Worm (Caenorhabditis elegans) whole organism, mixed stage, embryonic: ENCODE results near the gene Y66D12A.1.
A peak's percentile ranks its signal among the peaks of the same experiment; 100 is the strongest.

Experiments used
- bed-3 ChIP-seq: fragments of 200-800 bp; sonication (Bioruptor generic); optimal IDR thresholded peaks from 3 replicates; lab custom pipeline; 2018; ENCODE audit warnings: mild to moderate bottlenecking, missing genetic modification characterization, moderate library complexity, missing compliant biosample characterization
- blmp-1 ChIP-seq: fragments of 150-350 bp; optimal IDR thresholded peaks from 2 replicates; lab custom pipeline; 2014; ENCODE audit warnings: missing biosample characterization, missing genetic modification characterization
- ceh-39 ChIP-seq: fragments of 150-350 bp; optimal IDR thresholded peaks from 2 replicates; lab custom pipeline; 2014; ENCODE audit warnings: missing biosample characterization, missing genetic modification characterization
- ceh-43 ChIP-seq: fragments of 200-800 bp; sonication (Bioruptor generic); optimal IDR thresholded peaks from 2 replicates; lab custom pipeline; 2018; ENCODE audit warnings: mild to moderate bottlenecking, missing genetic modification characterization, moderate library complexity, missing compliant biosample characterization
- ceh-83 ChIP-seq: fragments of 200-800 bp; sonication (Bioruptor generic); optimal IDR thresholded peaks from 2 replicates; lab custom pipeline; 2018; ENCODE audit warnings: mild to moderate bottlenecking, missing genetic modification characterization, missing compliant biosample characterization
- ces-1 ChIP-seq: fragments of 150-350 bp; optimal IDR thresholded peaks from 2 replicates; lab custom pipeline; 2014; ENCODE audit warnings: missing biosample characterization, missing genetic modification reagents, missing genetic modification characterization
- cnd-1 ChIP-seq: fragments of 200-800 bp; sonication (Bioruptor generic); optimal IDR thresholded peaks from 2 replicates; lab custom pipeline; 2018; ENCODE audit warnings: mild to moderate bottlenecking, missing genetic modification characterization, missing compliant biosample characterization
- elt-1 ChIP-seq: sonication (generic microtip); optimal IDR thresholded peaks from 2 replicates; lab custom pipeline; 2017; ENCODE audit warnings: missing genetic modification characterization, mild to moderate bottlenecking, missing compliant biosample characterization, antibody characterized with exemption, moderate library complexity, borderline replicate concordance; ENCODE audit not compliant: insufficient read depth
- elt-3 ChIP-seq: fragments of 150-350 bp; optimal IDR thresholded peaks from 2 replicates; lab custom pipeline; 2014; ENCODE audit warnings: missing biosample characterization, missing genetic modification characterization
- flh-1 ChIP-seq: fragments of 200-800 bp; sonication (Bioruptor generic); optimal IDR thresholded peaks from 2 replicates; lab custom pipeline; 2018; ENCODE audit warnings: mild to moderate bottlenecking, missing genetic modification characterization, moderate library complexity, missing compliant biosample characterization
- ham-2 ChIP-seq: fragments of 200-800 bp; sonication (Bioruptor generic); optimal IDR thresholded peaks from 2 replicates; lab custom pipeline; 2018; ENCODE audit warnings: mild to moderate bottlenecking, missing genetic modification characterization, missing compliant biosample characterization
- lin-13 ChIP-seq: fragments of 150-350 bp; optimal IDR thresholded peaks from 2 replicates; lab custom pipeline; 2014; ENCODE audit warnings: missing biosample characterization, missing genetic modification characterization
- lin-32 ChIP-seq: fragments of 200-800 bp; sonication (Bioruptor generic); optimal IDR thresholded peaks from 2 replicates; lab custom pipeline; 2018; ENCODE audit warnings: mild to moderate bottlenecking, missing genetic modification characterization, missing compliant biosample characterization
- lsy-2 ChIP-seq: fragments of 150-350 bp; optimal IDR thresholded peaks from 2 replicates; lab custom pipeline; 2014; ENCODE audit warnings: missing biosample characterization, missing genetic modification characterization
- mab-5 ChIP-seq: fragments of 150-350 bp; optimal IDR thresholded peaks from 2 replicates; lab custom pipeline; 2014; ENCODE audit warnings: missing biosample characterization, missing genetic modification characterization
- mep-1 ChIP-seq: fragments of 150-350 bp; optimal IDR thresholded peaks from 2 replicates; lab custom pipeline; 2017; ENCODE audit warnings: missing biosample characterization, missing genetic modification reagents, missing genetic modification characterization, inconsistent platforms
- mls-2 ChIP-seq: sonication (generic microtip); optimal IDR thresholded peaks from 2 replicates; lab custom pipeline; 2016; ENCODE audit warnings: mild to moderate bottlenecking, missing genetic modification characterization, moderate library complexity, missing compliant biosample characterization
- nhr-12 ChIP-seq: fragments of 150-350 bp; optimal IDR thresholded peaks from 2 replicates; lab custom pipeline; 2014; ENCODE audit warnings: missing biosample characterization, missing genetic modification characterization
- nhr-2 ChIP-seq: fragments of 150-350 bp; optimal IDR thresholded peaks from 2 replicates; lab custom pipeline; 2014; ENCODE audit warnings: missing biosample characterization, missing genetic modification characterization
- nhr-237 ChIP-seq: fragments of 150-350 bp; optimal IDR thresholded peaks from 2 replicates; lab custom pipeline; 2014; ENCODE audit warnings: missing biosample characterization, missing genetic modification characterization
- nhr-28 ChIP-seq: fragments of 150-350 bp; optimal IDR thresholded peaks from 2 replicates; lab custom pipeline; 2014; ENCODE audit warnings: missing biosample characterization, missing genetic modification characterization
- nhr-76 ChIP-seq: sonication (generic microtip); optimal IDR thresholded peaks from 2 replicates; lab custom pipeline; 2017; ENCODE audit warnings: missing biosample characterization, missing genetic modification characterization
- pha-4 ChIP-seq: fragments of 150-350 bp; optimal IDR thresholded peaks from 2 replicates; lab custom pipeline; 2018; ENCODE audit warnings: missing biosample characterization, missing genetic modification reagents, missing genetic modification characterization
- sem-2 ChIP-seq: fragments of 200-800 bp; sonication (Bioruptor generic); optimal IDR thresholded peaks from 2 replicates; lab custom pipeline; 2018; ENCODE audit warnings: mild to moderate bottlenecking, missing genetic modification characterization, missing compliant biosample characterization
- sptf-1 ChIP-seq: sonication (generic microtip); optimal IDR thresholded peaks from 2 replicates; lab custom pipeline; 2017; ENCODE audit warnings: mild to moderate bottlenecking, missing genetic modification characterization, moderate library complexity, missing compliant biosample characterization
- tbx-8 ChIP-seq: fragments of 200-800 bp; sonication (Bioruptor generic); optimal IDR thresholded peaks from 2 replicates; lab custom pipeline; 2018; ENCODE audit warnings: mild to moderate bottlenecking, missing genetic modification characterization, moderate library complexity, missing compliant biosample characterization
- unc-120 ChIP-seq: sonication (generic microtip); optimal IDR thresholded peaks from 2 replicates; lab custom pipeline; 2017; ENCODE audit warnings: missing genetic modification characterization, missing compliant biosample characterization; ENCODE audit not compliant: poor library complexity, severe bottlenecking
- unc-39 ChIP-seq: fragments of 150-350 bp; optimal IDR thresholded peaks from 2 replicates; lab custom pipeline; 2014; ENCODE audit warnings: missing biosample characterization, missing genetic modification characterization
- unc-62 ChIP-seq: fragments of 150-350 bp; optimal IDR thresholded peaks from 2 replicates; lab custom pipeline; 2014; ENCODE audit warnings: missing biosample characterization, missing genetic modification reagents, missing genetic modification characterization
- zip-8 ChIP-seq: fragments of 150-350 bp; optimal IDR thresholded peaks from 2 replicates; lab custom pipeline; 2014; ENCODE audit warnings: missing biosample characterization, missing genetic modification characterization
- ztf-11 ChIP-seq: fragments of 150-350 bp; optimal IDR thresholded peaks from 2 replicates; lab custom pipeline; 2014; ENCODE audit warnings: missing biosample characterization, missing genetic modification characterization

Y66D12A.1 gene

DNA sequence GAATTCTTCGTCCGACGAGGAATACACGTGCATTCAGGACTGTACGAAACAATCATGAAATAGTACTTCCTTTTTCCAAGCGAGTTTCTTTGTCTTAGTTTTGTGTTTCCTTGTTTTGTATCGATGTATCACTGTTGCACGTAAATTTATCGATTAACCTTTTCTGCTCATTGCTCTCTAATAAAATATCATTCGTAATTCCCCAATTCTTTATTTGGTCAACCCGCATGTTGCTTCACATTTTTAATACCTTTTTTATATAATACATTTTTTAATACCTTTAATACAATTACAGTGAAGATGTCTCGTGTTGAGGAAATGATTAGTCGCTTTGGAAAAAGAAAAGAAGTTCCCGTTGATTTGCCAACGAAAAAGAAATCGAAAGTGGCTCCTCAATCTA lies at the start of gene Y66D12A.1:
Y66D12A.1 (plus strand) TSS at position 301 of the 400 bp plus-strand sequence.
- no peak for TF ChIP-seq sem-2
- no peak for TF ChIP-seq unc-120 (tag; lab: Kevin White, UChicago)
- TF ChIP-seq nhr-237 (tag; lab: Kevin White, UChicago) = no peak
- TF ChIP-seq nhr-12 (tag; lab: Kevin White, UChicago) = no peak
- TF ChIP-seq blmp-1 (tag; lab: Kevin White, UChicago) = no peak
- TF ChIP-seq bed-3 = no peak
- no peak for TF ChIP-seq nhr-28 (tag; lab: Kevin White, UChicago)
- TF ChIP-seq ceh-39 (tag; lab: Kevin White, UChicago) = no peak
- no peak for TF ChIP-seq lin-13 (tag; lab: Kevin White, UChicago)
- no peak for TF ChIP-seq lsy-2
- TF ChIP-seq tbx-8 (GFP tag; lab: Kevin White, UChicago) = no peak
- TF ChIP-seq ztf-11 (tag; lab: Kevin White, UChicago) = no peak
- no peak for TF ChIP-seq lin-32 (GFP tag; lab: Kevin White, UChicago)
- no peak for TF ChIP-seq mls-2
- no peak for TF ChIP-seq mep-1 (tag; lab: Kevin White, UChicago)
- no peak for TF ChIP-seq mab-5
- TF ChIP-seq ces-1 = no peak
- TF ChIP-seq cnd-1 (tag; lab: Kevin White, UChicago) = no peak

ce11 chrIII:11558251-11558650 lies 49.7 kb upstream of the Y66D12A.1 start:
- TF ChIP-seq cnd-1 (tag; lab: Kevin White, UChicago) (no peak), zip-8 (tag; lab: Kevin White, UChicago) (no peak), mep-1 (tag; lab: Kevin White, UChicago) (no peak), ceh-43 (peak; percentile 1), nhr-28 (tag; lab: Kevin White, UChicago) (no peak), lsy-2 (no peak), unc-62 (GFP tag; lab: Kevin White, UChicago) (no peak), ham-2 (GFP tag; lab: Kevin White, UChicago) (peak; percentile 87), sptf-1 (tag; lab: Kevin White, UChicago) (peak; percentile 4), elt-1 (tag; lab: Kevin White, UChicago) (peak; percentile 64)

DNA sequence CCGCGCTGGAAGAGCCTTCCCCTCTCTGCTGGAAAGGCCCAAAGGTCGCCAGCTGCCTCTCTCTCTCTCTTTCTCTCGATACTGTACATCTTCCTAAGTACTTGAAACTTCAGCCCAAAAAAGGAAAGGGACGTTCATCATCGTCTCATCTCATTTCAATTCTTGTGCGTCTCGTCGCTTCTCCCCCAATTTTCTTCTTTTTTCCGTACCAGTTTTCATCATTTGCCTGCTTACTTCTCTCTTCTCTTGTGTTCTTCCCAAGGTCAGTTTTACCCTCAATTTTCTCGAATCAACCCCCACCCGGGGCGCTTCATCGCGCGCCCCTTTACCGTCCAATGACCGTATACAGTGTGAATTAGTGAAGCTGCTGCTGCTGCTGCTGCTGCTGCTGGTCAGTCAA lies 48.3 kb upstream of the Y66D12A.1 start:
- no peak for TF ChIP-seq bed-3
- TF ChIP-seq pha-4 (tag; lab: Kevin White, UChicago) = no peak
- TF ChIP-seq ces-1 = no peak
- TF ChIP-seq unc-39 = no peak
- TF ChIP-seq nhr-2 (tag; lab: Kevin White, UChicago) = no peak
- no peak for TF ChIP-seq lin-32 (GFP tag; lab: Kevin White, UChicago)
- TF ChIP-seq ceh-43 = no peak
- TF ChIP-seq nhr-237 (tag; lab: Kevin White, UChicago) = no peak
- no peak for TF ChIP-seq lin-13 (tag; lab: Kevin White, UChicago)
- TF ChIP-seq, all 35 proteins: peak for 0

DNA sequence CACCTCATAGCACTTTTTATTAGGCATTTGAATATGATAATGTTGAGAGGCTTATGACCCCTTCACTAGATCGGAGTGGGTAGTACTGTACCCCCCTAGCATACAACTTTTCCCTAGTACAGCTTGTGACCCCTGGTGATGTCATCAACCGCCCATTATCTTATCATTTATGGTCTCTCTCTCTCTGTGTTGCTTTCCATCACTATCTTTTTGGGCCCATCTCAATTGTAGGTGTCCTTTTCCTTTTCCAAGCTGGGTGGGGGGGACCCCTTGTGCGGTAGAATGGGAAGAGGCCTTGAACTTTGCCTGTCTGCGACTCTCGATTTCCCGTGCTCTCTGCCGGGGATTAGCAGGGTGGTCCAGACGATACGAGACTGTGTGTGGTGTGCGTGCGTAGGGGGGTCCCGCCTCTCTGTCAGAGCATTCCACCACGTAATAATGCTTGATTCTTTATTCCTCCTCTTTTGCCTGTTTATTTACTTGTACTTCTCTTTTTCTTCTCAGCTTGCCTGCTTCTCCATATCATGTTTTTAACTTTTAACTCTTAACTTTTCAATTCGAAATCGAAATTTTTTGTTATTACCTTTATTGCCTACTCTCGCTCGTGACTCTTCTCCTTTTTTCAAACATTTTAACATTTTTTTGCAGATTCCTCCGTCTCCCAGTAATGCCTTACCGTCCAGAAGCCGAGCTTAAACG lies 47.3 kb upstream of the Y66D12A.1 start, which contains the start of gene ztf-29:
ztf-29 (plus strand) TSS at position 649 of the 699 bp plus-strand sequence.
- TF ChIP-seq elt-1 (tag; lab: Kevin White, UChicago) (peak; percentile 70), ham-2 (GFP tag; lab: Kevin White, UChicago) (peak; percentile 49), nhr-28 (tag; lab: Kevin White, UChicago) (no peak), sem-2 (peak; percentile 28), ceh-43 (no peak)

DNA sequence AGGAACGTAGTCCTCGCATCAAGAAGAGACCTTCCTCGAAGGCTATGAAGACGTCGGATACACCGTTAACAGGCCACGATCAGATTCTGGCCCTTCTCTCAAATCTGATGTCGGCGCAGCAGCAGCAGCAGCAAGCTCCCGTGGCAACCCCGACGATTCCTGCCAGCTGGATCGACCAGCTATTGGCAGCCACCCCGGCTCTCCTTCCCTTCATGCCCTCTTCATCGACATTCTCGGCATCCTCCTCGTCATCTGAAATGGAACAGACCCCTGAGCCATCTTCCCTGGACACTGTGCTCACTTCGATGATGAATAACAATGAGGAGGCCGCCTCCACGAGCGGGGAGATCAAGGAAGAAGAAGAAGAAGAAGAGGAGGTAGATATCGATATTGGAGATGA lies 46.4 kb upstream of the Y66D12A.1 start:
- no peak for TF ChIP-seq tbx-8 (GFP tag; lab: Kevin White, UChicago)
- TF ChIP-seq ceh-39 (tag; lab: Kevin White, UChicago) = no peak
- no peak for TF ChIP-seq unc-62 (GFP tag; lab: Kevin White, UChicago)
- no peak for TF ChIP-seq unc-120 (tag; lab: Kevin White, UChicago)

DNA sequence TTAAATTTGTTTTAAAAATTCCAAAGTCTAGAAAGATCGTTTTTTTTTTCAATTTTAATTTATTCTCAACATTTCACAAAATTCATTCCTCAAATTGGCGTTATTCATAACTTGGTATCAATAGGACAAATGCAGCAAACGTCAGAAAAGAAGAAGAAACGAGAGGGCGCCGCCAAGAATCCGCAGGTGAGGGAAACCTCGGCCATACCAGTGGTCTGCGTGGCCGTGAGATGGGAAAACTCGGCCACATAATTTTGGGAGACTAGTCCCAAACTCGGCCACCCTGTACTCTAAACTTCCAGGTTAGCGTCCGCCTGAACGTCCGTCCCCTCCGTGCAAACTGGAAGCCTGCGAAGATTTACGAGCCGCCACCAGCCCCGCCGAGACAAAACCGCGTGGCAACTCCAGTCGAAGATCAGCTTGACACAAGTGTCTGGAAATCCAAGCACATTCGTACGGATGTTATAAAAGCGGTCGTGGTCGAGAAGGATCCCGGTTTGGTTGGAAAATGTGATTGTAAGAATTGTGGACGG lies 44.5 kb upstream of the Y66D12A.1 start, which contains the start of gene Y66D12A.11:
Y66D12A.11 (plus strand) TSS at position 51 of the 533 bp plus-strand sequence.
- TF ChIP-seq ceh-83 (GFP tag; lab: Kevin White, UChicago) (no peak), unc-120 (tag; lab: Kevin White, UChicago) (no peak), nhr-76 (tag; lab: Kevin White, UChicago) (no peak), mab-5 (no peak), blmp-1 (tag; lab: Kevin White, UChicago) (no peak), sptf-1 (tag; lab: Kevin White, UChicago) (no peak), tbx-8 (GFP tag; lab: Kevin White, UChicago) (no peak), flh-1 (GFP tag; lab: Kevin White, UChicago) (no peak), lin-13 (tag; lab: Kevin White, UChicago) (no peak), nhr-28 (tag; lab: Kevin White, UChicago) (no peak), ceh-43 (no peak), elt-3 (tag; lab: Kevin White, UChicago) (no peak)
